Worm (Caenorhabditis elegans): Measurements from ENCODE around the gene C03C10.7.

- no peak for TF ChIP-seq fos-1 (tag; optimal IDR thresholded peaks at IDR 0.05)
- TF ChIP-seq elt-1 (tag; optimal IDR thresholded peaks at IDR 0.05) = no peak
- no peak for TF ChIP-seq nhr-25 (tag; optimal IDR thresholded peaks at IDR 0.05)
- no peak for TF ChIP-seq lin-15B (tag; optimal IDR thresholded peaks at IDR 0.05)
- no peak for TF ChIP-seq snpc-4 (tag; optimal IDR thresholded peaks at IDR 0.05)
- no peak for TF ChIP-seq nhr-11 (tag; optimal IDR thresholded peaks at IDR 0.05)
- no peak for TF ChIP-seq nhr-237 (tag; optimal IDR thresholded peaks at IDR 0.05)
- TF ChIP-seq ama-1 (optimal IDR thresholded peaks at IDR 0.05) = no peak
- no peak for TF ChIP-seq mdl-1 (tag; optimal IDR thresholded peaks at IDR 0.05)
- TF ChIP-seq ZK546.5 (tag; optimal IDR thresholded peaks at IDR 0.05) = no peak
- TF ChIP-seq aly-2 (tag; optimal IDR thresholded peaks at IDR 0.05) = no peak
- TF ChIP-seq egl-27 (tag; optimal IDR thresholded peaks at IDR 0.05) = no peak
- TF ChIP-seq pha-4 (tag; optimal IDR thresholded peaks at IDR 0.05) = no peak
- no peak for TF ChIP-seq tbx-2 (tag; optimal IDR thresholded peaks at IDR 0.05)
Observed at ce11 chrIII:4107227-4107626, 11.4 kb downstream of the C03C10.7 start.

Data from whole organism, L3 larva.